Worm (Caenorhabditis elegans) whole organism, L1 larva: ENCODE data around the gene sra-29.

Experiments
- ama-1 ChIP-seq: fragments of 150-350 bp; optimal IDR thresholded peaks from 2 replicates; lab custom pipeline; 2014
- ceh-8 ChIP-seq: fragments of 200-800 bp; sonication (Bioruptor generic); optimal IDR thresholded peaks from 2 replicates; lab custom pipeline; 2018; ENCODE audit warnings: mild to moderate bottlenecking, missing genetic modification characterization, moderate library complexity, missing compliant biosample characterization
- ces-1 ChIP-seq: fragments of 150-350 bp; optimal IDR thresholded peaks from 2 replicates; lab custom pipeline; 2014; ENCODE audit warnings: missing biosample characterization, missing genetic modification reagents, missing genetic modification characterization
- dpl-1 ChIP-seq, 3 experiments: fragments of 150-350 bp in 2 of 3; sonication (generic microtip) in 1 of 3; optimal IDR thresholded peaks; 2 replicates each; lab custom pipeline; 2014 to 2017; ENCODE audit warnings: missing biosample characterization in 3 of 3, missing genetic modification characterization in 3 of 3, missing genetic modification reagents in 3 of 3
- fkh-10 ChIP-seq: sonication (generic microtip); optimal IDR thresholded peaks from 2 replicates; lab custom pipeline; 2017; ENCODE audit warnings: missing biosample characterization, missing genetic modification reagents, missing genetic modification characterization
- mef-2 ChIP-seq: fragments of 150-350 bp; optimal IDR thresholded peaks from 2 replicates; lab custom pipeline; 2014; ENCODE audit warnings: missing biosample characterization, missing genetic modification characterization
- nhr-47 ChIP-seq: sonication (generic microtip); optimal IDR thresholded peaks from 2 replicates; lab custom pipeline; 2016; ENCODE audit warnings: mild to moderate bottlenecking, missing genetic modification characterization, moderate library complexity, missing compliant biosample characterization
- skn-1 ChIP-seq: fragments of 150-350 bp; optimal IDR thresholded peaks from 2 replicates; lab custom pipeline; 2014; ENCODE audit warnings: missing biosample characterization, missing genetic modification characterization
- snpc-4 ChIP-seq: fragments of 150-350 bp; optimal IDR thresholded peaks from 2 replicates; lab custom pipeline; 2014; ENCODE audit warnings: missing biosample characterization, missing genetic modification characterization
- unc-30 ChIP-seq: sonication (generic microtip); optimal IDR thresholded peaks from 2 replicates; lab custom pipeline; 2017; ENCODE audit warnings: missing biosample characterization, missing genetic modification characterization
- unc-62 ChIP-seq: fragments of 150-350 bp; optimal IDR thresholded peaks from 2 replicates; lab custom pipeline; 2014; ENCODE audit warnings: missing biosample characterization, missing genetic modification reagents, missing genetic modification characterization
- vab-15 ChIP-seq: sonication (generic microtip); optimal IDR thresholded peaks from 2 replicates; lab custom pipeline; 2017; ENCODE audit warnings: missing genotype, mild to moderate bottlenecking, missing genetic modification characterization, missing compliant biosample characterization
- zag-1 ChIP-seq: fragments of 150-350 bp; optimal IDR thresholded peaks from 2 replicates; lab custom pipeline; 2014; ENCODE audit warnings: missing biosample characterization, missing genetic modification characterization
- ztf-11 ChIP-seq, 2 experiments: sonication (generic microtip); optimal IDR thresholded peaks; 2 replicates each; lab custom pipeline; 2016 to 2017; ENCODE audit warnings: missing genetic modification characterization in 2 of 2, missing biosample characterization in 1 of 2, missing compliant biosample characterization in 1 of 2

DNA sequence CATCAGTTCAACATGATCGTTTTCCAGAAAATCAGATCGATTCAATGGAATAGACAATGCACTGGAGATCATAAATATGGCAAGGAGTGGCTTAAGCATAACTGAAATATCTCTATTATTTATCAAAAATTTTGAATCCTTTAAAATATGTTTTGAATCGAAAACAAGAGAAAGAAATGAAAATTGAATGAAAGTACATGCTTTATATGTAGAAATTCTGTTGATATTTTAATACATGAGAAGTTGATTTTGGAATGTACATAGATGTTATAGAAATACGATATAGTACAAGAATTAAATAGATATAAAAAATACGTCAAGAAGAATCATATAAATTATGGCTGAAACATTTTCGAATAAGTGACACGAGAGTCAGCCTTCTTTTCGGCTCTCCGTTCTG is 16.7 kb upstream of the sra-29 start, which contains the start of gene C56C10.9:
- no peak for TF ChIP-seq ztf-11 (tag; optimal IDR thresholded peaks at IDR 0.05; lab: Kevin White, UChicago)
- TF ChIP-seq skn-1 (tag; lab: Kevin White, UChicago): no peak
- TF ChIP-seq ceh-8 (GFP tag; lab: Kevin White, UChicago): no peak
- TF ChIP-seq zag-1 (tag; lab: Kevin White, UChicago): no peak
- no peak for TF ChIP-seq ama-1
- TF ChIP-seq unc-30 (tag; lab: Kevin White, UChicago): no peak
- TF ChIP-seq vab-15 (tag; lab: Kevin White, UChicago): no peak
- TF ChIP-seq ces-1 (GFP tag; lab: Kevin White, UChicago): no peak
- TF ChIP-seq unc-62 (GFP tag; lab: Kevin White, UChicago): no peak
- no peak for TF ChIP-seq snpc-4
- no peak for TF ChIP-seq fkh-10 (GFP tag; lab: Kevin White, UChicago)
- no peak for TF ChIP-seq nhr-47 (tag; lab: Kevin White, UChicago)
- no peak for TF ChIP-seq dpl-1 (GFP tag; optimal IDR thresholded peaks at IDR 0.05; lab: Kevin White, UChicago)
- TF ChIP-seq mef-2 (tag; lab: Kevin White, UChicago): no peak
